Worm (Caenorhabditis elegans) whole organism, L2 larva: ENCODE results near the gene Y49E10.30.
A peak's percentile ranks its signal among the peaks of the same experiment; 100 is the strongest.

Experiments used
- F13H6.1 ChIP-seq: sonication (generic microtip); optimal IDR thresholded peaks from 2 replicates; lab custom pipeline; 2016; ENCODE audit warnings: missing genetic modification characterization, missing compliant biosample characterization
- R02D3.7 ChIP-seq: fragments of 150-350 bp; optimal IDR thresholded peaks from 2 replicates; lab custom pipeline; 2014; ENCODE audit warnings: missing biosample characterization, missing genetic modification characterization
- ZK546.5 ChIP-seq: sonication (generic microtip); optimal IDR thresholded peaks from 2 replicates; lab custom pipeline; 2017; ENCODE audit warnings: missing biosample characterization, missing genetic modification characterization
- alr-1 ChIP-seq: fragments of 150-350 bp; optimal IDR thresholded peaks from 2 replicates; lab custom pipeline; 2014; ENCODE audit warnings: missing biosample characterization, missing genetic modification characterization
- aly-2 ChIP-seq: fragments of 150-350 bp; optimal IDR thresholded peaks from 2 replicates; lab custom pipeline; 2014; ENCODE audit warnings: missing biosample characterization, missing genetic modification characterization
- ama-1 ChIP-seq: fragments of 150-350 bp; optimal IDR thresholded peaks from 2 replicates; lab custom pipeline; 2018; ENCODE audit warnings: inconsistent platforms
- blmp-1 ChIP-seq: sonication (generic microtip); optimal IDR thresholded peaks from 2 replicates; lab custom pipeline; 2017; ENCODE audit warnings: missing genetic modification characterization, mild to moderate bottlenecking, missing compliant biosample characterization, antibody characterized with exemption, moderate library complexity; ENCODE audit not compliant: insufficient read depth
- crh-2 ChIP-seq: sonication (generic microtip); optimal IDR thresholded peaks from 2 replicates; lab custom pipeline; 2017; ENCODE audit warnings: missing biosample characterization, missing genetic modification characterization
- dmd-4 ChIP-seq: sonication (generic microtip); optimal IDR thresholded peaks from 2 replicates; lab custom pipeline; 2017; ENCODE audit warnings: missing biosample characterization, missing genetic modification characterization
- egl-27 ChIP-seq: sonication (generic microtip); optimal IDR thresholded peaks from 3 replicates; lab custom pipeline; 2017; ENCODE audit warnings: missing biosample characterization, missing genetic modification reagents, missing genetic modification characterization
- elt-1 ChIP-seq: fragments of 150-350 bp; optimal IDR thresholded peaks from 2 replicates; lab custom pipeline; 2014; ENCODE audit warnings: missing biosample characterization, missing genetic modification characterization
- elt-3 ChIP-seq: sonication (generic microtip); optimal IDR thresholded peaks from 2 replicates; lab custom pipeline; 2017; ENCODE audit warnings: missing biosample characterization, missing genetic modification characterization
- fos-1 ChIP-seq: fragments of 150-350 bp; optimal IDR thresholded peaks from 2 replicates; lab custom pipeline; 2014; ENCODE audit warnings: missing biosample characterization, missing genetic modification characterization
- gmeb-1 ChIP-seq: fragments of 150-350 bp; optimal IDR thresholded peaks from 2 replicates; lab custom pipeline; 2014; ENCODE audit warnings: missing biosample characterization, missing genetic modification characterization
- lin-11 ChIP-seq: fragments of 150-350 bp; sonication (generic microtip); optimal IDR thresholded peaks from 2 replicates; lab custom pipeline; 2014; ENCODE audit warnings: missing biosample characterization, missing genetic modification characterization, inconsistent platforms, mixed read lengths
- lin-13 ChIP-seq: fragments of 150-350 bp; optimal IDR thresholded peaks from 2 replicates; lab custom pipeline; 2014; ENCODE audit warnings: missing biosample characterization, missing genetic modification reagents, missing genetic modification characterization
- lsy-2 ChIP-seq, 2 experiments: fragments of 150-350 bp in 1 of 2; sonication (generic microtip) in 1 of 2; optimal IDR thresholded peaks; 2 replicates each; lab custom pipeline; 2014 to 2017; ENCODE audit warnings: missing biosample characterization in 2 of 2, missing genetic modification characterization in 2 of 2
- mab-5 ChIP-seq: fragments of 150-350 bp; optimal IDR thresholded peaks from 2 replicates; lab custom pipeline; 2014; ENCODE audit warnings: missing biosample characterization, missing genetic modification characterization
- mbf-1 ChIP-seq: sonication (generic microtip); optimal IDR thresholded peaks from 2 replicates; lab custom pipeline; 2017; ENCODE audit warnings: missing biosample characterization, missing genetic modification characterization
- mdl-1 ChIP-seq, 2 experiments: fragments of 150-350 bp in 1 of 2; sonication (generic microtip) in 1 of 2; optimal IDR thresholded peaks; 2 replicates each; lab custom pipeline; 2017; ENCODE audit warnings: missing biosample characterization in 2 of 2, missing genetic modification characterization in 2 of 2
- nhr-10 ChIP-seq: sonication (generic microtip); optimal IDR thresholded peaks from 2 replicates; lab custom pipeline; 2017; ENCODE audit warnings: missing biosample characterization, missing genetic modification characterization
- nhr-11 ChIP-seq: fragments of 150-350 bp; optimal IDR thresholded peaks from 2 replicates; lab custom pipeline; 2014; ENCODE audit warnings: missing biosample characterization, missing genetic modification characterization
- nhr-12 ChIP-seq: fragments of 150-350 bp; optimal IDR thresholded peaks from 2 replicates; lab custom pipeline; 2014; ENCODE audit warnings: missing biosample characterization, missing genetic modification characterization
- nhr-129 ChIP-seq: fragments of 150-350 bp; optimal IDR thresholded peaks from 2 replicates; lab custom pipeline; 2014; ENCODE audit warnings: missing biosample characterization, missing genetic modification characterization
- nhr-21 ChIP-seq: fragments of 150-350 bp; optimal IDR thresholded peaks from 2 replicates; lab custom pipeline; 2014; ENCODE audit warnings: missing biosample characterization, missing genetic modification characterization
- nhr-25 ChIP-seq: fragments of 150-350 bp; sonication (generic microtip); optimal IDR thresholded peaks from 3 replicates; lab custom pipeline; 2014; ENCODE audit warnings: missing biosample characterization, missing genetic modification characterization
- nhr-6 ChIP-seq: fragments of 150-350 bp; optimal IDR thresholded peaks from 2 replicates; lab custom pipeline; 2014; ENCODE audit warnings: missing biosample characterization, missing genetic modification characterization
- nhr-77 ChIP-seq: fragments of 150-350 bp; optimal IDR thresholded peaks from 2 replicates; lab custom pipeline; 2014; ENCODE audit warnings: missing biosample characterization, missing genetic modification characterization
- peb-1 ChIP-seq: fragments of 150-350 bp; optimal IDR thresholded peaks from 2 replicates; lab custom pipeline; 2014; ENCODE audit warnings: missing biosample characterization, missing genetic modification characterization
- sem-4 ChIP-seq: fragments of 150-350 bp; optimal IDR thresholded peaks from 2 replicates; lab custom pipeline; 2014; ENCODE audit warnings: missing biosample characterization, missing genetic modification reagents, missing genetic modification characterization
- skn-1 ChIP-seq: sonication (generic microtip); optimal IDR thresholded peaks from 2 replicates; lab custom pipeline; 2017; ENCODE audit warnings: missing biosample characterization, missing genetic modification characterization
- sma-3 ChIP-seq: sonication (generic microtip); optimal IDR thresholded peaks from 2 replicates; lab custom pipeline; 2016; ENCODE audit warnings: missing genetic modification reagents, missing genetic modification characterization, missing compliant biosample characterization
- sma-9 ChIP-seq, 2 experiments: fragments of 150-350 bp in 1 of 2; sonication (generic microtip) in 1 of 2; optimal IDR thresholded peaks; 2 replicates each; lab custom pipeline; 2014 to 2016; ENCODE audit warnings: missing genetic modification characterization in 2 of 2, mild to moderate bottlenecking in 1 of 2, missing biosample characterization in 1 of 2, missing compliant biosample characterization in 1 of 2, missing genetic modification reagents in 1 of 2, moderate library complexity in 1 of 2
- snpc-4 ChIP-seq: fragments of 150-350 bp; optimal IDR thresholded peaks from 2 replicates; lab custom pipeline; 2014; ENCODE audit warnings: missing biosample characterization, missing genetic modification characterization
- unc-39 ChIP-seq: fragments of 150-350 bp; optimal IDR thresholded peaks from 2 replicates; lab custom pipeline; 2014; ENCODE audit warnings: missing biosample characterization, missing genetic modification characterization
- unc-55 ChIP-seq: fragments of 150-350 bp; sonication (generic microtip); optimal IDR thresholded peaks from 3 replicates; lab custom pipeline; 2014; ENCODE audit warnings: missing biosample characterization, missing genetic modification reagents, missing genetic modification characterization
- unc-62 ChIP-seq: fragments of 150-350 bp; optimal IDR thresholded peaks from 2 replicates; lab custom pipeline; 2014; ENCODE audit warnings: missing biosample characterization, missing genetic modification reagents, missing genetic modification characterization
- zag-1 ChIP-seq: fragments of 150-350 bp; optimal IDR thresholded peaks from 2 replicates; lab custom pipeline; 2014; ENCODE audit warnings: missing biosample characterization, missing genetic modification characterization
- ztf-1 ChIP-seq: fragments of 200-800 bp; sonication (Bioruptor generic); conservative IDR thresholded peaks from 2 replicates; pipeline ENCODE4 v1.3.6; 2022; ENCODE audit warnings: missing genetic modification characterization, missing compliant biosample characterization
- ztf-11 ChIP-seq: sonication (generic microtip); optimal IDR thresholded peaks from 2 replicates; lab custom pipeline; 2017; ENCODE audit warnings: missing biosample characterization, missing genetic modification characterization

The Y49E10.30 gene

ce11 chrIII:12427527-12428263 is 41.0 kb downstream of the Y49E10.30 start:
- TF ChIP-seq fos-1 (no peak), alr-1 (tag; lab: Kevin White, UChicago) (no peak), sma-9 (GFP tag; optimal IDR thresholded peaks at IDR 0.05; lab: Kevin White, UChicago) (no peak), sma-9 (tag; optimal IDR thresholded peaks at IDR 0.05; lab: Kevin White, UChicago) (no peak), unc-62 (GFP tag; lab: Kevin White, UChicago) (no peak), blmp-1 (peak; percentile 20), zag-1 (tag; lab: Kevin White, UChicago) (no peak), skn-1 (tag; lab: Kevin White, UChicago) (no peak), lin-13 (GFP tag; lab: Kevin White, UChicago) (no peak), sma-3 (GFP tag; lab: Kevin White, UChicago) (no peak), elt-1 (no peak), nhr-25 (tag; lab: Kevin White, UChicago) (peak; percentile 89), sem-4 (tag; lab: Kevin White, UChicago) (no peak), mab-5 (tag; lab: Kevin White, UChicago) (no peak), ZK546.5 (tag; lab: Kevin White, UChicago) (no peak), crh-2 (no peak)

- no peak for TF ChIP-seq mab-5 (tag; lab: Kevin White, UChicago)
- TF ChIP-seq peb-1 (tag; lab: Kevin White, UChicago), result no peak
- TF ChIP-seq nhr-129 (tag; lab: Kevin White, UChicago), result no peak
- TF ChIP-seq lin-11 (tag; lab: Kevin White, UChicago), result no peak
- TF ChIP-seq snpc-4 (tag; lab: Kevin White, UChicago), result no peak
- TF ChIP-seq F13H6.1 (tag; lab: Kevin White, UChicago), result no peak
- TF ChIP-seq nhr-10, result no peak
- TF ChIP-seq fos-1, result no peak
- TF ChIP-seq unc-39 (tag; lab: Kevin White, UChicago), result no peak
- TF ChIP-seq nhr-6, result no peak
- TF ChIP-seq ama-1, result no peak
- TF ChIP-seq dmd-4 (tag; lab: Kevin White, UChicago), result no peak
- TF ChIP-seq aly-2 (tag; lab: Kevin White, UChicago), result no peak
- no peak for TF ChIP-seq ztf-1 (GFP tag; lab: Robert Waterston, UW)
- TF ChIP-seq elt-1, result no peak
- no peak for TF ChIP-seq blmp-1
- TF ChIP-seq zag-1 (tag; lab: Kevin White, UChicago), result no peak
- TF ChIP-seq, all 48 proteins: peak for 0
These were observed 41.5 kb downstream of the Y49E10.30 start for ce11 chrIII:12428264-12428627.

DNA sequence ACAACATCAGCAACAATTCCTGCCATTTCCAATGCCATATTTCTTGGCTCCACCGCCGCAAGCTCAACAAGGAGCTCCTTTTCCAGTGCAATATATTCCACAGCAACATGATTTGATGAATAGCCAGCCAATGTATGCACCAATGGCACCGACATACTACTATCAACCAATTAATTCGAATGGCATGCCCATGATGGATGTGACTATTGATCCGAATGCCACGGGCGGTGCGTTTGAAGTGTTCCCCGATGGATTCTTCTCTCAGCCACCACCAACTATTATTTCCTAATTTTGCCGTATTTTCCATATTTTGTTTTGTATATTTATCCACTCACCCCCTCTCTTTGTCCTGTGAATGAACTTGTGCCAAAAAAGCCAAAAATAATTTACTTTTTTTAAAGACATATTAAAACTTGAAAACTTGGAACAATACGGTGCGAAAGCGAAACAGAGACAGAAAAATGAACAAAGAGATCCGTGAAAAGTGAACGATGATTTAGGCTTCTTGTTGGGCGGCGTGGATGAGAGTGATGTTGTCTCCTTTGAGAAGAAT is 42.2 kb downstream of the Y49E10.30 start:
- no peak for TF ChIP-seq nhr-21 (tag; lab: Kevin White, UChicago)
- TF ChIP-seq nhr-10, result no peak
- no peak for TF ChIP-seq nhr-11 (tag; lab: Kevin White, UChicago)
- no peak for TF ChIP-seq lin-13 (GFP tag; lab: Kevin White, UChicago)
- no peak for TF ChIP-seq nhr-77 (tag; lab: Kevin White, UChicago)

ce11 chrIII:12429579-12430084 is 42.9 kb downstream of the Y49E10.30 start, which contains the start of gene snr-6:
Gene snr-6, minus strand, starts transcription at chrIII:12429629.
- TF ChIP-seq ZK546.5 (tag; lab: Kevin White, UChicago), result no peak
- peak; percentile 49 for TF ChIP-seq crh-2
- TF ChIP-seq alr-1 (tag; lab: Kevin White, UChicago), result no peak
- TF ChIP-seq unc-39 (tag; lab: Kevin White, UChicago), result no peak
- peak; percentile 49 for TF ChIP-seq sma-3 (GFP tag; lab: Kevin White, UChicago)
- no peak for TF ChIP-seq ztf-1 (GFP tag; lab: Robert Waterston, UW)
- TF ChIP-seq egl-27 (tag; lab: Kevin White, UChicago), result no peak
- no peak for TF ChIP-seq nhr-10
- peak; percentile 14 for TF ChIP-seq fos-1
- TF ChIP-seq ama-1, result no peak
- TF ChIP-seq gmeb-1, result peak; percentile 96
- peak; percentile 20 for TF ChIP-seq blmp-1
- TF ChIP-seq sem-4 (tag; lab: Kevin White, UChicago), result peak; percentile 64
- no peak for TF ChIP-seq nhr-11 (tag; lab: Kevin White, UChicago)
- peak; percentile 22 for TF ChIP-seq nhr-25 (tag; lab: Kevin White, UChicago)
- TF ChIP-seq lin-11 (tag; lab: Kevin White, UChicago), result peak; percentile 25
- TF ChIP-seq unc-55 (GFP tag; lab: Kevin White, UChicago), result peak; percentile 93
- TF ChIP-seq snpc-4 (tag; lab: Kevin White, UChicago), result peak; percentile 29
- no peak for TF ChIP-seq nhr-12 (tag; lab: Kevin White, UChicago)
- peak; percentile 53 for TF ChIP-seq sma-9 (GFP tag; optimal IDR thresholded peaks at IDR 0.05; lab: Kevin White, UChicago)
- TF ChIP-seq sma-9 (tag; optimal IDR thresholded peaks at IDR 0.05; lab: Kevin White, UChicago), result no peak
- peak; percentile 79 for TF ChIP-seq lin-13 (GFP tag; lab: Kevin White, UChicago)
- TF ChIP-seq lsy-2 (tag; optimal IDR thresholded peaks at IDR 0.05; lab: Kevin White, UChicago), result peak; percentile 95 to 99
- peak; percentile 42 for TF ChIP-seq mab-5 (tag; lab: Kevin White, UChicago)
- peak; percentile 27 for TF ChIP-seq nhr-21 (tag; lab: Kevin White, UChicago)
- TF ChIP-seq zag-1 (tag; lab: Kevin White, UChicago), result peak; percentile 11
- no peak for TF ChIP-seq unc-62 (GFP tag; lab: Kevin White, UChicago)
- TF ChIP-seq elt-3 (tag; lab: Kevin White, UChicago), result no peak
- TF ChIP-seq mdl-1 (tag; optimal IDR thresholded peaks at IDR 0.05; lab: Kevin White, UChicago), result no peak
- TF ChIP-seq nhr-6, result peak; percentile 1
- peak; percentile 79 for TF ChIP-seq nhr-129 (tag; lab: Kevin White, UChicago)
- TF ChIP-seq peb-1 (tag; lab: Kevin White, UChicago), result no peak
- peak; percentile 38 for TF ChIP-seq F13H6.1 (tag; lab: Kevin White, UChicago)
- TF ChIP-seq mbf-1 (tag; lab: Kevin White, UChicago), result no peak
- TF ChIP-seq ztf-11, result no peak
- no peak for TF ChIP-seq R02D3.7 (tag; lab: Kevin White, UChicago)
